Fruit fly (Drosophila melanogaster): ENCODE data around the gene CG1750.

CG1750 gene

DNA sequence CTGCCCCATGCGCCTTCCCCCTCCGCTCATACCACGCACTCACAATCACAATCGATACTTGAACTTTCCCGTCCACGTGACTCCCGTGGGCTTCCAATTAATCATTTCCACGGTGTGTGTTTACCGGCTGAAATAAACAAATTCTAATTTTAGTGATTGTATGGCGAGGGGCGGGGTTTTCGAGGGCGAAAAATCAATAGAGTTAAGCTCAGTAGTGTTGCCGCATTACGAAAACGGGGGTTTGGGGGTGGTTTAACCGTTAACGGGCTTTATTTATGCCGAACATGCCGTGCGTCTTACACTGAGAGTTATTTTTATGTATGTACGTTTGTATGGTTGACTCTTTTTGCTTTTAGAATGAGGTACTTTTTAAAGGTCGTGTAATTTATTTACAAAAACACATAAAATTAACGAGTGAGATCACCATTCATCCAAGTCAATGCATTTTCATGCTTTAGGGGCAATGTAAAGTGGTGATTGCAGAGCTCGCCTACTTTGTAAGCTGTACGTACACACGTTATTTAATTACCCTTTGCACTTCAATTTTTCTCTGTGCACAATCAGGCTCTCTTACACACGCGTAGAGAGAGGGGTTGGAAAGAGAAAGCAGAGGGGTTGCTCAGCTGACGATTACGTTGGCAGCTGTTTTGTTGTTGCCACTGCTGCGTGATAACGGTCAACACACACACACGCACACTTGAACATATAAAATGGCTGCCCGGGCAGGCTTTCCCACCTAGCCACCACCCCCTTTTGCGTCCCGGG, 32.4 kb downstream of the CG1750 start:
- TF ChIP-seq sv (GFP tag; optimal IDR thresholded peaks at IDR 0.05) (peak; percentile 56), dl (GFP tag; optimal IDR thresholded peaks at IDR 0.05; ENCODE audit: insufficient read depth in 1 of 2, partially characterized antibody in 2 of 2) (no peak), usp (GFP tag; optimal IDR thresholded peaks at IDR 0.05) (no peak), dmrt93B (GFP tag; optimal IDR thresholded peaks at IDR 0.05) (peak; percentile 47), CG32264 (GFP tag; optimal IDR thresholded peaks at IDR 0.05) (peak; percentile 8), ey (GFP tag; optimal IDR thresholded peaks at IDR 0.05) (peak; percentile 72), Hnf4 (GFP tag; optimal IDR thresholded peaks at IDR 0.05) (peak; percentile 46), OdsH (GFP tag; optimal IDR thresholded peaks at IDR 0.05) (peak; percentile 61), CG9705 (GFP tag; optimal IDR thresholded peaks at IDR 0.05) (peak; percentile 20), HLH106 (tag; optimal IDR thresholded peaks at IDR 0.05) (peak; percentile 58), rgr (GFP tag; optimal IDR thresholded peaks at IDR 0.05) (peak; percentile 72), Dif (GFP tag; optimal IDR thresholded peaks at IDR 0.05; ENCODE audit: partially characterized antibody) (no peak), Hr83 (GFP tag; optimal IDR thresholded peaks at IDR 0.05; ENCODE audit: poor library complexity, severe bottlenecking) (no peak), woc (GFP tag; optimal IDR thresholded peaks at IDR 0.05) (peak; percentile 50), br (GFP tag; optimal IDR thresholded peaks at IDR 0.05) (peak; percentile 70), foxo (GFP tag; optimal IDR thresholded peaks at IDR 0.05) (peak in 1 of 2 experiments; percentile 77), h (GFP tag; optimal IDR thresholded peaks at IDR 0.05) (peak; percentile 83), Abd-B (GFP tag; optimal IDR thresholded peaks at IDR 0.05) (no peak), psq (GFP tag; optimal IDR thresholded peaks at IDR 0.05) (peak; percentile 49), fru (GFP tag; optimal IDR thresholded peaks at IDR 0.05) (peak; percentile 80), lola (GFP tag; optimal IDR thresholded peaks at IDR 0.05) (no peak), Sp1 (GFP tag; optimal IDR thresholded peaks at IDR 0.05) (peak; percentile 60), Rel (GFP tag; optimal IDR thresholded peaks at IDR 0.05) (no peak), Rel (tag; optimal IDR thresholded peaks at IDR 0.05) (no peak), brk (GFP tag; optimal IDR thresholded peaks at IDR 0.05) (no peak)

DNA sequence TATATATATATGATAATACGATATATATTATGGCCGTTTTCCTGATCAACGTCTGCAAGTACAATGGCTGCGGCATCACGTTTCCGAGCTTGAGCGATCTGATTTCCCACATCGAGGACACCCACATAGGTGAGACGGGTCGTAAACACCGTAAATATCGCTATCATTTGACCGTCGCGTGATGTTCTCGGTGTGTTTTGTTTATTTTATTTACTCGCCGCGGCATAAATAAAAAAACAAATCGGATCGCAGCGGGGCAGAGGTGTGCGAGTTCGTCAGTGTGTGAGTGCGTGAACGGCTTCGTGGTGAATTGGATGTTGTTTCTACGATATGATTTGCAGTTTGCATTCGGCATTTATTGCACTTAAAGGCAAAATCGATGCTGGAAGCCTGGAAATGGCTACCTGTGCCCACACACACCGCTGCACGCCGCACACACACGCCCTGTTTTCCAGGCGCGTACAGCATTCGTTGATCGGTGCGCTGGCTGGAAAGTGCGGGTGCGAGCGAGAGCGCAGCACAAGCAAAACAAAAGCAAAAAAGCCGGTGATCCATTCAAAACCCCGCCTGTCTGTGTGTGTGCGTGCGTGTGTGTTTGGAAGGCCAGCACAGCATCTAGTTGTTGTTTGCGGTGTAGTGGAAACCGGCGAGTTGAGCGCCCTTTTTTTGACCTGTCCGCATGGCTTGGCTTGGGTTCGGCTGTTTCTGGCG, 33.2 kb downstream of the CG1750 start:
- TF ChIP-seq Hr83 (GFP tag; optimal IDR thresholded peaks at IDR 0.05; ENCODE audit: poor library complexity, severe bottlenecking): peak; percentile 41
- peak; percentile 12 for TF ChIP-seq psq (GFP tag; optimal IDR thresholded peaks at IDR 0.05)
- peak; percentile 95 for TF ChIP-seq jim (GFP tag; optimal IDR thresholded peaks at IDR 0.05)
- no peak for TF ChIP-seq Dfd (GFP tag; optimal IDR thresholded peaks at IDR 0.05)
- no peak for TF ChIP-seq dl (GFP tag; optimal IDR thresholded peaks at IDR 0.05; ENCODE audit: insufficient read depth in 1 of 2, partially characterized antibody in 2 of 2)
- TF ChIP-seq br (GFP tag; optimal IDR thresholded peaks at IDR 0.05): peak; percentile 15
- TF ChIP-seq Sp1 (GFP tag; optimal IDR thresholded peaks at IDR 0.05): peak; percentile 55
- TF ChIP-seq dsf (GFP tag; optimal IDR thresholded peaks at IDR 0.05; ENCODE audit: borderline replicate concordance): no peak
- TF ChIP-seq h (GFP tag; optimal IDR thresholded peaks at IDR 0.05): peak; percentile 17
- TF ChIP-seq Hr78 (GFP tag; optimal IDR thresholded peaks at IDR 0.05): peak; percentile 12
- TF ChIP-seq Rel (GFP tag; optimal IDR thresholded peaks at IDR 0.05): peak; percentile 47
- TF ChIP-seq Rel (tag; optimal IDR thresholded peaks at IDR 0.05): no peak
- peak; percentile 21 for TF ChIP-seq Dif (GFP tag; optimal IDR thresholded peaks at IDR 0.05; ENCODE audit: partially characterized antibody)

dm6 chr3R:31220456-31221336, 34.0 kb downstream of the CG1750 start, which contains the start of gene CG12054:
CG12054 (plus strand) TSS chr3R:31220702.
- peak in 1 of 2 experiments; percentile 5 for TF ChIP-seq foxo (GFP tag; optimal IDR thresholded peaks at IDR 0.05)
- no peak for TF ChIP-seq Hnf4 (GFP tag; optimal IDR thresholded peaks at IDR 0.05)
- TF ChIP-seq sv (GFP tag; optimal IDR thresholded peaks at IDR 0.05): no peak
- TF ChIP-seq N (GFP tag; optimal IDR thresholded peaks at IDR 0.05): peak; percentile 15
- TF ChIP-seq Dfd (GFP tag; optimal IDR thresholded peaks at IDR 0.05): no peak
- peak; percentile 7 for TF ChIP-seq HLH106 (tag; optimal IDR thresholded peaks at IDR 0.05)
- TF ChIP-seq CG32264 (GFP tag; optimal IDR thresholded peaks at IDR 0.05): no peak
- no peak for TF ChIP-seq Mio (GFP tag; optimal IDR thresholded peaks at IDR 0.05)
- no peak for TF ChIP-seq Sp1 (GFP tag; optimal IDR thresholded peaks at IDR 0.05)
- TF ChIP-seq usp (GFP tag; optimal IDR thresholded peaks at IDR 0.05): no peak
- TF ChIP-seq dsf (GFP tag; optimal IDR thresholded peaks at IDR 0.05; ENCODE audit: borderline replicate concordance): no peak
- no peak for TF ChIP-seq Jra (GFP tag; optimal IDR thresholded peaks at IDR 0.05)
- no peak for TF ChIP-seq CG9705 (GFP tag; optimal IDR thresholded peaks at IDR 0.05)
- TF ChIP-seq lola (GFP tag; optimal IDR thresholded peaks at IDR 0.05): no peak
- TF ChIP-seq Vsx2 (GFP tag; optimal IDR thresholded peaks at IDR 0.05; ENCODE audit: partially characterized antibody): no peak
- TF ChIP-seq Hr78 (GFP tag; optimal IDR thresholded peaks at IDR 0.05): no peak
- no peak for TF ChIP-seq GATAd (GFP tag; optimal IDR thresholded peaks at IDR 0.05)
- TF ChIP-seq dmrt93B (GFP tag; optimal IDR thresholded peaks at IDR 0.05): no peak
- TF ChIP-seq Abd-B (GFP tag; optimal IDR thresholded peaks at IDR 0.05): no peak
- TF ChIP-seq tai (GFP tag; optimal IDR thresholded peaks at IDR 0.05): no peak
- TF ChIP-seq woc (GFP tag; optimal IDR thresholded peaks at IDR 0.05): no peak
- TF ChIP-seq Dif (GFP tag; optimal IDR thresholded peaks at IDR 0.05; ENCODE audit: partially characterized antibody): peak; percentile 6
- TF ChIP-seq Myc (optimal IDR thresholded peaks at IDR 0.05): peak; percentile 71
- no peak for TF ChIP-seq CrebA (GFP tag; optimal IDR thresholded peaks at IDR 0.05; ENCODE audit: borderline replicate concordance)
- no peak for TF ChIP-seq jim (GFP tag; optimal IDR thresholded peaks at IDR 0.05)
- no peak for TF ChIP-seq br (GFP tag; optimal IDR thresholded peaks at IDR 0.05)
- TF ChIP-seq h (GFP tag; optimal IDR thresholded peaks at IDR 0.05): no peak
- no peak for TF ChIP-seq pan (optimal IDR thresholded peaks at IDR 0.05)
- TF ChIP-seq OdsH (GFP tag; optimal IDR thresholded peaks at IDR 0.05): no peak

Measured in whole organism, wandering third instar larva.